Worm (Caenorhabditis elegans) whole organism, L4 larva: ENCODE data around the gene seu-1.

ENCODE experiments used
- D1046.2 ChIP-seq: fragments of 200-800 bp; sonication (Bioruptor generic); IDR thresholded peaks from 2 replicates; pipeline ENCODE4 v1.3.6; 2022; ENCODE audit warnings: missing genetic modification characterization, missing compliant biosample characterization
- F10B5.3 ChIP-seq: sonication (generic microtip); optimal IDR thresholded peaks from 2 replicates; lab custom pipeline; 2016; ENCODE audit warnings: mild to moderate bottlenecking, missing genetic modification characterization, missing compliant biosample characterization
- R02D3.7 ChIP-seq: fragments of 150-350 bp; sonication (generic microtip); optimal IDR thresholded peaks from 3 replicates; lab custom pipeline; 2014; ENCODE audit warnings: missing biosample characterization, missing genetic modification characterization
- aha-1 ChIP-seq: fragments of 150-350 bp; peaks from one replicate; lab custom pipeline; 2014; ENCODE audit warnings: missing biosample characterization, missing genetic modification characterization
- arid-1 ChIP-seq: fragments of 200-800 bp; sonication (Bioruptor generic); conservative IDR thresholded peaks from 2 replicates; pipeline ENCODE4 v1.3.6; 2022; ENCODE audit warnings: missing genetic modification reagents, missing genetic modification characterization, missing compliant biosample characterization
- ceh-20 ChIP-seq: fragments of 200-800 bp; sonication (Bioruptor generic); IDR thresholded peaks from 2 replicates; pipeline ENCODE4 v1.3.6; 2022; ENCODE audit warnings: missing genetic modification reagents, missing genetic modification characterization, missing compliant biosample characterization
- ces-1 ChIP-seq: fragments of 150-350 bp; sonication (generic microtip); optimal IDR thresholded peaks from 4 replicates; lab custom pipeline; 2014; ENCODE audit warnings: missing biosample characterization, missing genetic modification reagents, missing genetic modification characterization
- daf-16 ChIP-seq, 3 experiments: sonication (generic microtip); optimal IDR thresholded peaks; 2 replicates each; lab custom pipeline; 2016 to 2017; ENCODE audit warnings: missing genetic modification characterization in 3 of 3, missing genetic modification reagents in 3 of 3, mild to moderate bottlenecking in 2 of 3, missing compliant biosample characterization in 2 of 3, missing biosample characterization in 1 of 3, moderate library complexity in 1 of 3
- daf-19 ChIP-seq: fragments of 200-800 bp; sonication (Bioruptor generic); conservative IDR thresholded peaks from 2 replicates; pipeline ENCODE4 v1.3.6; 2022; ENCODE audit warnings: missing genetic modification characterization, missing compliant biosample characterization
- dmd-9 ChIP-seq: fragments of 200-800 bp; sonication (Bioruptor generic); IDR thresholded peaks from 2 replicates; pipeline ENCODE4 v1.3.6; 2022; ENCODE audit warnings: missing genetic modification reagents, missing genetic modification characterization, missing compliant biosample characterization
- dpl-1 ChIP-seq: fragments of 150-350 bp; optimal IDR thresholded peaks from 2 replicates; lab custom pipeline; 2014; ENCODE audit warnings: missing biosample characterization, missing genetic modification reagents, missing genetic modification characterization
- egl-27 ChIP-seq: sonication (generic microtip); optimal IDR thresholded peaks from 3 replicates; lab custom pipeline; 2017; ENCODE audit warnings: missing biosample characterization, missing genetic modification reagents, missing genetic modification characterization
- fkh-10 ChIP-seq: fragments of 150-350 bp; optimal IDR thresholded peaks from 2 replicates; lab custom pipeline; 2014; ENCODE audit warnings: missing biosample characterization, missing genetic modification reagents, missing genetic modification characterization
- hlh-11 ChIP-seq: fragments of 200-800 bp; sonication (Bioruptor generic); optimal IDR thresholded peaks from 2 replicates; lab custom pipeline; 2018; ENCODE audit warnings: mild to moderate bottlenecking, missing genetic modification characterization, missing compliant biosample characterization
- hlh-30 ChIP-seq: sonication (generic microtip); optimal IDR thresholded peaks from 2 replicates; lab custom pipeline; 2017; ENCODE audit warnings: antibody characterized with exemption, mild to moderate bottlenecking, missing genetic modification characterization, missing compliant biosample characterization; ENCODE audit not compliant: insufficient read depth
- hmg-1.1 ChIP-seq: fragments of 200-800 bp; sonication (Bioruptor generic); IDR thresholded peaks from 2 replicates; pipeline ENCODE4 v1.3.6; 2022; ENCODE audit warnings: missing genetic modification reagents, missing genetic modification characterization, missing compliant biosample characterization
- jun-1 ChIP-seq: fragments of 150-350 bp; optimal IDR thresholded peaks from 2 replicates; lab custom pipeline; 2014; ENCODE audit warnings: missing biosample characterization, missing genetic modification reagents, missing genetic modification characterization
- lin-13 ChIP-seq: fragments of 150-350 bp; optimal IDR thresholded peaks from 2 replicates; lab custom pipeline; 2014; ENCODE audit warnings: missing biosample characterization, missing genetic modification reagents, missing genetic modification characterization
- lin-15B ChIP-seq: fragments of 150-350 bp; sonication (generic microtip); optimal IDR thresholded peaks from 3 replicates; lab custom pipeline; 2014; ENCODE audit warnings: missing biosample characterization, missing genetic modification characterization
- lin-29 ChIP-seq: fragments of 200-800 bp; sonication (Bioruptor generic); IDR thresholded peaks from 2 replicates; pipeline ENCODE4 v1.3.6; 2022; ENCODE audit warnings: missing genetic modification reagents, missing genetic modification characterization, missing compliant biosample characterization
- lin-38 ChIP-seq: fragments of 200-800 bp; sonication (Bioruptor generic); IDR thresholded peaks from 2 replicates; pipeline ENCODE4 v1.3.6; 2022; ENCODE audit warnings: missing genetic modification reagents, missing genetic modification characterization, missing compliant biosample characterization
- lsy-2 ChIP-seq, 2 experiments: fragments of 150-350 bp in 1 of 2; sonication (generic microtip) in 1 of 2; optimal IDR thresholded peaks; 2 replicates each; lab custom pipeline; 2014 to 2017; ENCODE audit warnings: missing biosample characterization in 2 of 2, missing genetic modification characterization in 2 of 2
- mdl-1 ChIP-seq, 2 experiments: fragments of 150-350 bp in 1 of 2; sonication (generic microtip) in 1 of 2; optimal IDR thresholded peaks; 2 replicates each; lab custom pipeline; 2014 to 2017; ENCODE audit warnings: missing biosample characterization in 2 of 2, missing genetic modification characterization in 2 of 2
- mdt-29 ChIP-seq: fragments of 200-800 bp; sonication (Bioruptor generic); IDR thresholded peaks from 2 replicates; pipeline ENCODE4 v1.3.6; 2022; ENCODE audit warnings: missing genetic modification reagents, missing genetic modification characterization, missing compliant biosample characterization
- mep-1 ChIP-seq: fragments of 150-350 bp; sonication (generic microtip); optimal IDR thresholded peaks from 3 replicates; lab custom pipeline; 2014; ENCODE audit warnings: missing biosample characterization, missing genetic modification characterization
- mes-2 ChIP-seq: sonication (generic microtip); optimal IDR thresholded peaks from 2 replicates; lab custom pipeline; 2016; ENCODE audit warnings: missing genotype, mild to moderate bottlenecking, missing genetic modification characterization, missing compliant biosample characterization; ENCODE audit not compliant: poor library complexity, severe bottlenecking
- mxl-2 ChIP-seq: fragments of 200-800 bp; sonication (Bioruptor generic); conservative IDR thresholded peaks from 2 replicates; pipeline ENCODE4 v1.3.6; 2022; ENCODE audit warnings: missing genetic modification reagents, missing genetic modification characterization, missing compliant biosample characterization
- nhr-102 ChIP-seq: sonication (generic microtip); optimal IDR thresholded peaks from 2 replicates; lab custom pipeline; 2016; ENCODE audit warnings: mild to moderate bottlenecking, missing genetic modification characterization, moderate library complexity, missing compliant biosample characterization
- nhr-25 ChIP-seq: sonication (generic microtip); optimal IDR thresholded peaks from 2 replicates; lab custom pipeline; 2017; ENCODE audit warnings: missing genetic modification characterization, mild to moderate bottlenecking, missing compliant biosample characterization, antibody characterized with exemption, moderate library complexity, borderline replicate concordance; ENCODE audit not compliant: insufficient read depth
- nhr-28 ChIP-seq: fragments of 150-350 bp; optimal IDR thresholded peaks from 2 replicates; lab custom pipeline; 2014; ENCODE audit warnings: missing biosample characterization, missing genetic modification characterization
- nhr-48 ChIP-seq: sonication (generic microtip); optimal IDR thresholded peaks from 2 replicates; lab custom pipeline; 2016; ENCODE audit warnings: mild to moderate bottlenecking, missing genetic modification characterization, missing compliant biosample characterization
- nhr-6 ChIP-seq: fragments of 150-350 bp; optimal IDR thresholded peaks from 2 replicates; lab custom pipeline; 2014; ENCODE audit warnings: missing biosample characterization, missing genetic modification characterization
- nhr-77 ChIP-seq: fragments of 150-350 bp; optimal IDR thresholded peaks from 2 replicates; lab custom pipeline; 2014; ENCODE audit warnings: missing biosample characterization, missing genetic modification characterization
- pha-4 ChIP-seq, 2 experiments: fragments of 150-350 bp in 1 of 2; fragments of 200-800 bp in 1 of 2; sonication (Bioruptor generic) in 1 of 2; IDR thresholded peaks in 1 of 2; optimal IDR thresholded peaks in 1 of 2; 2 replicates each; pipeline versions ENCODE4 v1.3.6 to Lab custom; 2014 to 2022; ENCODE audit warnings: missing genetic modification characterization in 2 of 2, missing genetic modification reagents in 2 of 2, missing biosample characterization in 1 of 2, missing compliant biosample characterization in 1 of 2
- rbr-2 ChIP-seq: sonication (generic microtip); optimal IDR thresholded peaks from 2 replicates; lab custom pipeline; 2016; ENCODE audit warnings: missing genotype, missing genetic modification characterization, missing compliant biosample characterization
- snpc-1.2 ChIP-seq: fragments of 200-800 bp; sonication (Bioruptor generic); IDR thresholded peaks from 2 replicates; pipeline ENCODE4 v1.3.6; 2022; ENCODE audit warnings: missing genetic modification reagents, missing genetic modification characterization, missing compliant biosample characterization
- spr-1 ChIP-seq: sonication (generic microtip); optimal IDR thresholded peaks from 2 replicates; lab custom pipeline; 2016; ENCODE audit warnings: mild to moderate bottlenecking, missing genetic modification characterization, missing compliant biosample characterization
- zfp-2 ChIP-seq: sonication (generic microtip); optimal IDR thresholded peaks from 2 replicates; lab custom pipeline; 2016; ENCODE audit warnings: mild to moderate bottlenecking, missing genetic modification characterization, missing compliant biosample characterization
- zfp-3 ChIP-seq: fragments of 200-800 bp; sonication (Bioruptor generic); conservative IDR thresholded peaks from 2 replicates; pipeline ENCODE4 v1.3.6; 2022; ENCODE audit warnings: missing genetic modification reagents, missing genetic modification characterization, missing compliant biosample characterization
- ztf-7 ChIP-seq: fragments of 150-350 bp; optimal IDR thresholded peaks from 2 replicates; lab custom pipeline; 2014; ENCODE audit warnings: missing biosample characterization, missing genetic modification characterization

Gene seu-1

ce11 chrIV:6373721-6374120 is 44.3 kb downstream of the seu-1 start (continued):
- TF ChIP-seq daf-19 (GFP tag; lab: Robert Waterston, UW): no peak

DNA sequence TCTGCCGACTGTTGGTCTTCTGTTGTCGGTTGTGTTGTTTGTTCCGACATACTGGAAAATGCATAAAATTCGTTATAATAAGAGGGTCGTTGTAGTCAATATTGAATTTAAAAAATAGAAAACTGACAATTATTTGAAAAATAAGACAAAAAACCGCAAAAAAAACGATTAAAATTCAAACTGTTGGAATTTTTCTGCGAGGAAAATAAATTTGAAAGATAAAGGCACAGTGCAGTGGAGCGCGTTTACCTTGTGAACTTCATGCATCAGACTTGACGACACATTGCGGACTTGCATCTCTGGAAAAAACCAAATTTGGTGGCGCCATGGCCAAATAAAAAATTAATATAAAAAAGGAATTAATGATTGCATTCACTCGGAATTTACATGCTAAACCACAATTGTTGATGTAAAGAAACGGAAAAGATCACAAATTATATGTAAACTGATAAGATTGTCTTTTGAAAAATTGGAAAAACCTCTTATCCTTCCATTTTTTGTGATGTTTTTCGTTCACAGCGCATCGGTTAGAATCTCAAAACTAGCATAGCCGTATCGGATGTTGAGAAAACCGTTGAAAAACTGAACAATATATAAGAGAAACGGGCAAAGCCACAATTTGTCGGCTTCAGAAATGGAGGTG is 47.2 kb downstream of the seu-1 start, which contains the start of the genes hrpf-2 and bli-6:
hrpf-2 (minus strand) TSS at position 51 of the 643 bp plus-strand sequence.
bli-6 (plus strand) TSS at position 593 of the 643 bp plus-strand sequence.
- no peak for TF ChIP-seq mxl-2
- TF ChIP-seq lsy-2 (tag; optimal IDR thresholded peaks at IDR 0.05; lab: Kevin White, UChicago): peak in 1 of 2 experiments; percentile 88
- TF ChIP-seq fkh-10 (GFP tag; lab: Kevin White, UChicago): peak; percentile 54
- TF ChIP-seq ces-1 (GFP tag; lab: Kevin White, UChicago): no peak
- TF ChIP-seq dmd-9 (GFP tag; lab: Robert Waterston, UW): no peak
- no peak for TF ChIP-seq R02D3.7 (tag; lab: Kevin White, UChicago)
- TF ChIP-seq nhr-28 (tag; lab: Kevin White, UChicago): peak; percentile 57
- no peak for TF ChIP-seq mdl-1 (tag; optimal IDR thresholded peaks at IDR 0.05; lab: Kevin White, UChicago)
- peak; percentile 32 for TF ChIP-seq lin-13 (GFP tag; lab: Kevin White, UChicago)
- peak; percentile 24 for TF ChIP-seq nhr-25 (tag; lab: Kevin White, UChicago)
- peak; percentile 43 for TF ChIP-seq aha-1 (tag; lab: Kevin White, UChicago)
- TF ChIP-seq nhr-77 (tag; lab: Kevin White, UChicago): peak; percentile 51
- TF ChIP-seq mdt-29: no peak
- TF ChIP-seq lin-29 (GFP tag; lab: Robert Waterston, UW): 0 out of 2 replicates have a peak, but pooled peaks have one; percentile 20
- TF ChIP-seq ztf-7 (tag; lab: Kevin White, UChicago): no peak
- peak; percentile 70 for TF ChIP-seq rbr-2 (tag; lab: Kevin White, UChicago)
- peak; percentile 81 for TF ChIP-seq mes-2 (tag; lab: Kevin White, UChicago)
- no peak for TF ChIP-seq zfp-3 (GFP tag; lab: Robert Waterston, UW)
- no peak for TF ChIP-seq daf-16 (GFP tag; optimal IDR thresholded peaks at IDR 0.05; lab: Kevin White, UChicago)
- TF ChIP-seq daf-16 (tag; optimal IDR thresholded peaks at IDR 0.05; lab: Kevin White, UChicago): peak; percentile 37
- peak; percentile 28 for TF ChIP-seq hlh-30 (tag; lab: Kevin White, UChicago)
- no peak for TF ChIP-seq pha-4 (GFP tag; IDR thresholded peaks at IDR 0.05; lab: Robert Waterston, UW)
- peak; percentile 44 for TF ChIP-seq pha-4 (tag; optimal IDR thresholded peaks at IDR 0.05; lab: Kevin White, UChicago)
- TF ChIP-seq snpc-1.2 (GFP tag; lab: Robert Waterston, UW): peak; percentile 75
- peak; percentile 17 for TF ChIP-seq lin-15B (tag; lab: Kevin White, UChicago)
- no peak for TF ChIP-seq ceh-20
- TF ChIP-seq egl-27 (tag; lab: Kevin White, UChicago): no peak
- peak; percentile 17 for TF ChIP-seq nhr-102 (tag; lab: Kevin White, UChicago)
- peak; percentile 82 for TF ChIP-seq dpl-1 (GFP tag; lab: Kevin White, UChicago)
- peak; percentile 60 for TF ChIP-seq nhr-6
- TF ChIP-seq hmg-1.1 (GFP tag; lab: Robert Waterston, UW): peak; percentile 40; the same call in 1 of the 2 replicates
- TF ChIP-seq zfp-2 (tag; lab: Kevin White, UChicago): peak; percentile 1
- TF ChIP-seq lin-38 (GFP tag; lab: Robert Waterston, UW): peak; percentile 95
- TF ChIP-seq mep-1: peak; percentile 62
- TF ChIP-seq F10B5.3 (tag; lab: Kevin White, UChicago): no peak
- TF ChIP-seq jun-1: no peak
- no peak for TF ChIP-seq D1046.2
- TF ChIP-seq arid-1 (GFP tag; lab: Robert Waterston, UW): 0 out of 2 replicates have a peak, but pooled peaks have one; percentile 13
- TF ChIP-seq spr-1 (tag; lab: Kevin White, UChicago): no peak
- peak; percentile 31 for TF ChIP-seq nhr-48
- TF ChIP-seq hlh-11: peak; percentile 69
